Worm (Caenorhabditis elegans) whole organism, mixed stage, embryonic: ENCODE results near the gene R10E9.3.

Experiments
- M03D4.4 ChIP-seq: sonication (generic microtip); optimal IDR thresholded peaks from 2 replicates; lab custom pipeline; 2017; ENCODE audit warnings: mild to moderate bottlenecking, missing genetic modification characterization, missing compliant biosample characterization
- ceh-83 ChIP-seq: fragments of 200-800 bp; sonication (Bioruptor generic); optimal IDR thresholded peaks from 2 replicates; lab custom pipeline; 2018; ENCODE audit warnings: mild to moderate bottlenecking, missing genetic modification characterization, missing compliant biosample characterization
- elt-1 ChIP-seq: sonication (generic microtip); optimal IDR thresholded peaks from 2 replicates; lab custom pipeline; 2017; ENCODE audit warnings: missing genetic modification characterization, mild to moderate bottlenecking, missing compliant biosample characterization, antibody characterized with exemption, moderate library complexity, borderline replicate concordance; ENCODE audit not compliant: insufficient read depth
- unc-39 ChIP-seq: fragments of 150-350 bp; optimal IDR thresholded peaks from 2 replicates; lab custom pipeline; 2014; ENCODE audit warnings: missing biosample characterization, missing genetic modification characterization
- unc-62 ChIP-seq: fragments of 150-350 bp; optimal IDR thresholded peaks from 2 replicates; lab custom pipeline; 2014; ENCODE audit warnings: missing biosample characterization, missing genetic modification reagents, missing genetic modification characterization

DNA sequence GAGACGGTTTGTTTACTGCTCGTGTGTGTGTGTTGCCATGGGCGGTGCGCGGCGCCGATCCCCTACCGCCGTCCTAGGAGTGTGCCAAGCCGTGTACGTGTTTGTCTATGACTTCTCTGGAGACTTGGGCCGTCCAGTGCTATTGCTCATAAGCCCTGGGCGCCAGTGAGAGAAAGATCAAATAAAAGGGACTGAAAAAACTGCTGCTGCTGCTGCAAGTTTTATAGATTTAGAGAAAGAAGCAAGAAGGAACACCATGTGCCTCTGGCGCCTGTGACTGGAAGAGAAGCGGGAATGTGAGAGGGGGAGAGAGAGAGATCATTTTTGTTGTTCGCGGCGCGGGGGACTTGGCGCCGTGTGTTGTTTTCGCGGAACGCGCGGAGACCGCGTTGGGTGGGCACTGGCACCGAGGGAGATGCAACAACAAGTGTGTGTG, 24.0 kb downstream of the R10E9.3 start:
- TF ChIP-seq M03D4.4 (tag; lab: Kevin White, UChicago) (no peak), unc-39 (no peak), ceh-83 (no peak), elt-1 (tag; lab: Kevin White, UChicago) (no peak), unc-62 (GFP tag; lab: Kevin White, UChicago) (no peak)
